Worm (Caenorhabditis elegans) whole organism, L4/young adult: ENCODE data around the gene nspe-7.

Experiments used
- dao-5 ChIP-seq: sonication (generic microtip); optimal IDR thresholded peaks from 2 replicates; lab custom pipeline; 2016; ENCODE audit warnings: missing genotype, missing genetic modification characterization, moderate library complexity, missing compliant biosample characterization
- him-1 ChIP-seq: sonication (generic microtip); optimal IDR thresholded peaks from 2 replicates; lab custom pipeline; 2016; ENCODE audit warnings: missing genotype, missing genetic modification reagents, missing genetic modification characterization, missing compliant biosample characterization

DNA sequence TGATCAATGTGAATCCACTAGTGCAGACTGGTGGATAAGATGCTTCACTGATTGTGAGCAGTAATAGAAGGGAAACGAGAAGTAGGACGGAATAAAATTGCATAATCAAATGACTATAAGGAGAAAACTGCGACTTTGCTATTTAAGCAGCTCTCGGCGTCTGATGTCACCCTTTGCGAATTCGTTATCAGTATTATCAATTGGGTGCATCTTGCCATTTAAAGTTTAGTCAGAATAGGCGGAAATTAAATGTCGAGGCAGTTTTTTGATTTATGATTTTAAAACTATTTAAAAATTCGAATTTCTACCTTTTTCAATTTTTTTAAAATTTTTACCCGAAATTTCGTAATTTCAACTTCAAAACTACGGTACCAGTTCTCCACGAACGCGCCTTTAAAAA is 46.0 kb upstream of the nspe-7 start, which contains the start of gene clec-4:
- no peak for TF ChIP-seq dao-5 (tag; lab: Kevin White, UChicago)
- no peak for TF ChIP-seq him-1 (tag; lab: Kevin White, UChicago)
